Fruit fly (Drosophila melanogaster): ENCODE results near the gene CG1116.

CG1116 gene

DNA sequence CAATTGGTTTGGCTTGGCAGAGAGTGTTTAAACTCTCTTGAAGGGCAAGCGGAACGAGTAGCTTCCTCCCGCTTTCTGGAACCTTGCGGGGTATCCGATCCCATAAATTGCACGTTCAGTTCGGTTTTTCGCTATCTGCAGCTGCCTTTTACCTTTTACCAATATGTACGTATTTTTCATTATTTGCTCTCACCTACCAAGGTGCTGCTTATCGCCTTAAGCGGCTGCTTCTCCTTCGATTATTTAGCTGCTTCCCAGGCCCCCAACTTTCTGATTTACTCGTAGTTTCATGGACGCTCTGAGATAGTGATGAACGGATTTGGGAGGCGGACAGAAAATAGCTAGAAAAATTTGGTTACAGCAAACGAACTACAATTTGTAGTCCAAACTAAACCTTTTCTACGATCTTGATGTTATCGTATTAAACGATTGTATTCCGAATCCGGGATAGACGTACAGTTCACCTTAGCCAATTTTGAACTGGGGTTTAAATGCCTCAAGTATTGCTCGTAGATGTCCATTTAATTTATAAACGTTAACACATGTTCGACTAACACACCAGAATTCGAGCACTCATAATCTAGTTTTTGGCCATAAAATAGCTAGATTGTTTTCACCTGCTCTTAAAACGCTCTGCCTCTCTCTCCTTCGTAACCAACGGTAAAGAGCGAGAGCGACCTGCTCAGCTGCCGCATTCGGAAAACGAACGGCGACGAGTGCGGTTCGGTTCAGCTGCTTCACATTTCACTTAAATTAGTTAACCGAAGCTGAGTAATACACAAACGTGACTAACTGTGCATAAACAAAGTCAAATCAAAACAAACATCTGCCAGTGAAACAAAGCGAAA lies 45.0 kb downstream of the CG1116 start (continued):
- peak; percentile 79 for TF ChIP-seq CG8924 (tag; optimal IDR thresholded peaks at IDR 0.05)
- TF ChIP-seq twi (tag; optimal IDR thresholded peaks at IDR 0.05), result peak; percentile 50
- no peak for TF ChIP-seq dysf (GFP tag; IDR thresholded peaks at IDR 0.05)
- peak; percentile 49; the same call in 1 of the 2 replicates for TF ChIP-seq Rfx (GFP tag; IDR thresholded peaks at IDR 0.05)
- 0 out of 2 replicates have a peak, but pooled peaks have one; percentile 32 for TF ChIP-seq Atf6 (GFP tag; IDR thresholded peaks at IDR 0.05)
- TF ChIP-seq CG11723 (GFP tag; optimal IDR thresholded peaks at IDR 0.05), result peak; percentile 15
- peak; percentile 23 to 37 for TF ChIP-seq dpn (GFP tag; optimal IDR thresholded peaks at IDR 0.05)
- TF ChIP-seq CG9817 (tag; optimal IDR thresholded peaks at IDR 0.05), result peak; percentile 6
- peak; percentile 12 for TF ChIP-seq lbe (GFP tag; optimal IDR thresholded peaks at IDR 0.05)
- no peak for TF ChIP-seq E2f2 (GFP tag; IDR thresholded peaks at IDR 0.05)
- TF ChIP-seq CG34422 (GFP tag; IDR thresholded peaks at IDR 0.05), result no peak
- TF ChIP-seq Med (GFP tag), result peak; percentile 71
- TF ChIP-seq ac (GFP tag; optimal IDR thresholded peaks at IDR 0.05), result no peak
- TF ChIP-seq YL-1 (GFP tag; optimal IDR thresholded peaks at IDR 0.05), result no peak
- TF ChIP-seq CG10209 (GFP tag; optimal IDR thresholded peaks at IDR 0.05), result peak; percentile 37
- TF ChIP-seq Dek (tag; optimal IDR thresholded peaks at IDR 0.05), result peak; percentile 42
- TF ChIP-seq eve (GFP tag; optimal IDR thresholded peaks at IDR 0.05), result no peak
- TF ChIP-seq Aef1 (GFP tag; IDR thresholded peaks at IDR 0.05), result no peak
- no peak for TF ChIP-seq ara (GFP tag; IDR thresholded peaks at IDR 0.05)
- peak; percentile 16 for TF ChIP-seq Sry-δ (GFP tag; optimal IDR thresholded peaks at IDR 0.05)
- no peak for TF ChIP-seq Atf3 (GFP tag; optimal IDR thresholded peaks at IDR 0.05)
- TF ChIP-seq CG13287 (GFP tag; IDR thresholded peaks at IDR 0.05; ENCODE audit: partially characterized antibody), result peak; percentile 26; the same call in 1 of the 2 replicates
- no peak for TF ChIP-seq luna (GFP tag; optimal IDR thresholded peaks at IDR 0.05)
- TF ChIP-seq Fer1 (GFP tag; optimal IDR thresholded peaks at IDR 0.05), result peak; percentile 58
- peak; percentile 37 for TF ChIP-seq CG33557 (GFP tag; optimal IDR thresholded peaks at IDR 0.05)
- TF ChIP-seq crp (GFP tag; optimal IDR thresholded peaks at IDR 0.05), result peak in 1 of 2 experiments; percentile 16
- TF ChIP-seq CG31441 (GFP tag; IDR thresholded peaks at IDR 0.05), result 0 out of 2 replicates have a peak, but pooled peaks have one; percentile 23
- peak; percentile 23 for TF ChIP-seq CG10979 (tag; optimal IDR thresholded peaks at IDR 0.05)
- peak; percentile 32 for TF ChIP-seq CG2116 (GFP tag; optimal IDR thresholded peaks at IDR 0.05)
- peak; percentile 79 for TF ChIP-seq CG17829 (tag; optimal IDR thresholded peaks at IDR 0.05)
- TF ChIP-seq CG4360 (GFP tag; IDR thresholded peaks at IDR 0.05), result 0 out of 2 replicates have a peak, but pooled peaks have one; percentile 17
- peak; percentile 30 for TF ChIP-seq nau (GFP tag; optimal IDR thresholded peaks at IDR 0.05)
- peak; percentile 30 for TF ChIP-seq nom (GFP tag; optimal IDR thresholded peaks at IDR 0.05)
- peak; percentile 31 for TF ChIP-seq NC2β (GFP tag; optimal IDR thresholded peaks at IDR 0.05)
- TF ChIP-seq chinmo (GFP tag; IDR thresholded peaks at IDR 0.05; ENCODE audit: partially characterized antibody), result peak; percentile 91; the same call in 2 of the 4 replicates

DNA sequence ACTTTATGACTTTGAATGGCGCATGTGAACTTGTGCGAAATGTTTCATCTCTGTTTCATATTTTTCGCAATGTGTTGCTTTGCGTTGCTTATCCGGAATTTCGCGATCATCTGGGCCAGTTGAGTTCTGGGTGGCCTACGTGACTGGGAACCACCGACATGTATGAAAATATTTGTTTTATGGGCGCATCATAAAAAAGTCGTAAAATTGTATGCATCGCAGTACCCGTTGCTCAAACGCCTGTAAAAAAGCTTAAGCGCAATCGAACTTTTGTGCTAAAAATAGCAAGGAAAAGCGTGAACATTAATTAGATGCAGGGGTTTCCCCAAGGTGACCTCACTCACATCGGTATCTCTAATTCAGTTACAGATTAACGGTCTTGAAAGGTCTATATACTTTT lies 46.8 kb downstream of the CG1116 start:
- TF ChIP-seq CG10959 (GFP tag; IDR thresholded peaks at IDR 0.05) (no peak), cad (GFP tag; optimal IDR thresholded peaks at IDR 0.05) (peak; percentile 30)

DNA sequence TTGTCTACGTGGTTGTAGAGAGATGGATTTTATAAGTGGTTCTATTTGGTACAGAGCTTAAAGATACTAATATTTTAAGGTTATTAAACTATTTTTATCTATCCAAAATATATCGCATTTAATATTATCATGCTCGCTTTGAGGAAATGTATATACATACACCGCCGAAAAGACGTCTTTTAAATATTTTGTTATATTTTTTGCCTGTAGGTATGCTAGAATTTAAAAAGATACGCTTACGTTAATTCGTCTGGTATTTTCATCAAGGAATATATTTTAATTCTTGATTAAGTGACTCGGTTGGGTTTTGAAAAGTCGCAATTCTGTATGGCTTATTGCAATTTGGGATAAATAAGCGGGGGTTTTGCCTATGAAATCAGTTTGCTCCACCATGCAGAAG lies 49.0 kb downstream of the CG1116 start:
- TF ChIP-seq Ada2b (GFP tag; IDR thresholded peaks at IDR 0.05), result no peak
- TF ChIP-seq CG34422 (GFP tag; IDR thresholded peaks at IDR 0.05), result no peak
- no peak for TF ChIP-seq CG11695 (GFP tag; IDR thresholded peaks at IDR 0.05)
- TF ChIP-seq HmgZ (tag; optimal IDR thresholded peaks at IDR 0.05), result peak; percentile 11
- no peak for TF ChIP-seq Sox102F (GFP tag; optimal IDR thresholded peaks at IDR 0.05)
- peak; percentile 31 for TF ChIP-seq lbe (GFP tag; optimal IDR thresholded peaks at IDR 0.05)
- no peak for TF ChIP-seq CG10274 (GFP tag; optimal IDR thresholded peaks at IDR 0.05)
- TF ChIP-seq CG9437 (GFP tag; optimal IDR thresholded peaks at IDR 0.05), result peak; percentile 97
- TF ChIP-seq insv (GFP tag; optimal IDR thresholded peaks at IDR 0.05), result no peak
- no peak for TF ChIP-seq gfzf (GFP tag; optimal IDR thresholded peaks at IDR 0.05)
- peak; percentile 77 for TF ChIP-seq CG3995 (GFP tag; optimal IDR thresholded peaks at IDR 0.05)
- TF ChIP-seq lmd (GFP tag; IDR thresholded peaks at IDR 0.05), result no peak
- TF ChIP-seq MTF-1 (GFP tag; optimal IDR thresholded peaks at IDR 0.05; ENCODE audit: borderline replicate concordance), result no peak
